Fruit fly (Drosophila melanogaster): ENCODE results near the gene Pxd.

dm6 chr3R:17014276-17014675, at the start of gene Pxd:
- TF ChIP-seq pdm3 (GFP tag; optimal IDR thresholded peaks at IDR 0.05), result no peak
- no peak for TF ChIP-seq dac (GFP tag; optimal IDR thresholded peaks at IDR 0.05)
